Fruit fly (Drosophila melanogaster) whole organism: ENCODE results near the gene Trf4-1.

Experiments
- CG8478 ChIP-seq: fragments of >200 bp; optimal IDR thresholded peaks from 2 replicates; lab custom pipeline; 2018; ENCODE audit warnings: inconsistent platforms
- Dll ChIP-seq: fragments of >200 bp; optimal IDR thresholded peaks from 2 replicates; lab custom pipeline; 2017
- EcR ChIP-seq, 2 experiments: fragments of >200 bp; optimal IDR thresholded peaks; 2 replicates each; lab custom pipeline; 2017; ENCODE audit warnings: missing biosample characterization in 2 of 2, missing genetic modification characterization in 2 of 2, missing genetic modification reagents in 2 of 2
- pan ChIP-seq: fragments of >200 bp; optimal IDR thresholded peaks from 2 replicates; lab custom pipeline; 2017
- psq ChIP-seq: fragments of >200 bp; optimal IDR thresholded peaks from 2 replicates; lab custom pipeline; 2017

- no peak for TF ChIP-seq psq (lab: Kevin White, UChicago)
- no peak for TF ChIP-seq EcR (GFP tag; optimal IDR thresholded peaks at IDR 0.05; lab: Kevin White, UChicago)
- TF ChIP-seq Dll = no peak
- no peak for TF ChIP-seq pan (lab: Kevin White, UChicago)
- no peak for TF ChIP-seq CG8478 (lab: Kevin White, UChicago)
Observed at dm6 chrX:8523572-8524155, 36.5 kb upstream of the Trf4-1 start.
